Worm (Caenorhabditis elegans) whole organism, L4/young adult: ENCODE measurements around the gene marc-1.

Experiments used
- W03F9.2 ChIP-seq: fragments of 150-350 bp; optimal IDR thresholded peaks from 2 replicates; lab custom pipeline; 2014; ENCODE audit warnings: missing biosample characterization, missing genetic modification characterization
- dao-5 ChIP-seq: sonication (generic microtip); optimal IDR thresholded peaks from 2 replicates; lab custom pipeline; 2016; ENCODE audit warnings: missing genotype, missing genetic modification characterization, moderate library complexity, missing compliant biosample characterization
- him-1 ChIP-seq: sonication (generic microtip); optimal IDR thresholded peaks from 2 replicates; lab custom pipeline; 2016; ENCODE audit warnings: missing genotype, missing genetic modification reagents, missing genetic modification characterization, missing compliant biosample characterization

ce11 chrV:9701861-9702260 is 37.6 kb upstream of the marc-1 start:
- no peak for TF ChIP-seq him-1 (tag; lab: Kevin White, UChicago)
- TF ChIP-seq dao-5 (tag; lab: Kevin White, UChicago) = no peak
- no peak for TF ChIP-seq W03F9.2 (tag; lab: Kevin White, UChicago)
